Worm (Caenorhabditis elegans) whole organism, mixed stage, embryonic: Measurements from ENCODE around the gene rsp-8.

Experiments
- bed-3 ChIP-seq: fragments of 200-800 bp; sonication (Bioruptor generic); optimal IDR thresholded peaks from 3 replicates; lab custom pipeline; 2018; ENCODE audit warnings: mild to moderate bottlenecking, missing genetic modification characterization, moderate library complexity, missing compliant biosample characterization
- blmp-1 ChIP-seq: fragments of 150-350 bp; optimal IDR thresholded peaks from 2 replicates; lab custom pipeline; 2014; ENCODE audit warnings: missing biosample characterization, missing genetic modification characterization
- ceh-39 ChIP-seq: fragments of 150-350 bp; optimal IDR thresholded peaks from 2 replicates; lab custom pipeline; 2014; ENCODE audit warnings: missing biosample characterization, missing genetic modification characterization
- ceh-43 ChIP-seq: fragments of 200-800 bp; sonication (Bioruptor generic); optimal IDR thresholded peaks from 2 replicates; lab custom pipeline; 2018; ENCODE audit warnings: mild to moderate bottlenecking, missing genetic modification characterization, moderate library complexity, missing compliant biosample characterization
- ceh-83 ChIP-seq: fragments of 200-800 bp; sonication (Bioruptor generic); optimal IDR thresholded peaks from 2 replicates; lab custom pipeline; 2018; ENCODE audit warnings: mild to moderate bottlenecking, missing genetic modification characterization, missing compliant biosample characterization
- ces-1 ChIP-seq: fragments of 150-350 bp; optimal IDR thresholded peaks from 2 replicates; lab custom pipeline; 2014; ENCODE audit warnings: missing biosample characterization, missing genetic modification reagents, missing genetic modification characterization
- drap-1 ChIP-seq: fragments of 200-800 bp; sonication (Bioruptor generic); optimal IDR thresholded peaks from 3 replicates; lab custom pipeline; 2018; ENCODE audit warnings: mild to moderate bottlenecking, missing genetic modification characterization, missing compliant biosample characterization
- elt-1 ChIP-seq: sonication (generic microtip); optimal IDR thresholded peaks from 2 replicates; lab custom pipeline; 2017; ENCODE audit warnings: missing genetic modification characterization, mild to moderate bottlenecking, missing compliant biosample characterization, antibody characterized with exemption, moderate library complexity, borderline replicate concordance; ENCODE audit not compliant: insufficient read depth
- elt-3 ChIP-seq: fragments of 150-350 bp; optimal IDR thresholded peaks from 2 replicates; lab custom pipeline; 2014; ENCODE audit warnings: missing biosample characterization, missing genetic modification characterization
- flh-1 ChIP-seq: fragments of 200-800 bp; sonication (Bioruptor generic); optimal IDR thresholded peaks from 2 replicates; lab custom pipeline; 2018; ENCODE audit warnings: mild to moderate bottlenecking, missing genetic modification characterization, moderate library complexity, missing compliant biosample characterization
- ham-2 ChIP-seq: fragments of 200-800 bp; sonication (Bioruptor generic); optimal IDR thresholded peaks from 2 replicates; lab custom pipeline; 2018; ENCODE audit warnings: mild to moderate bottlenecking, missing genetic modification characterization, missing compliant biosample characterization
- hlh-1 ChIP-seq: fragments of 150-350 bp; optimal IDR thresholded peaks from 2 replicates; lab custom pipeline; 2014; ENCODE audit warnings: missing biosample characterization, missing genetic modification reagents, missing genetic modification characterization
- lin-13 ChIP-seq: fragments of 150-350 bp; optimal IDR thresholded peaks from 2 replicates; lab custom pipeline; 2014; ENCODE audit warnings: missing biosample characterization, missing genetic modification characterization
- lin-32 ChIP-seq: fragments of 200-800 bp; sonication (Bioruptor generic); optimal IDR thresholded peaks from 2 replicates; lab custom pipeline; 2018; ENCODE audit warnings: mild to moderate bottlenecking, missing genetic modification characterization, missing compliant biosample characterization
- lsy-2 ChIP-seq: fragments of 150-350 bp; optimal IDR thresholded peaks from 2 replicates; lab custom pipeline; 2014; ENCODE audit warnings: missing biosample characterization, missing genetic modification characterization
- mab-5 ChIP-seq: fragments of 150-350 bp; optimal IDR thresholded peaks from 2 replicates; lab custom pipeline; 2014; ENCODE audit warnings: missing biosample characterization, missing genetic modification characterization
- mep-1 ChIP-seq: fragments of 150-350 bp; optimal IDR thresholded peaks from 2 replicates; lab custom pipeline; 2017; ENCODE audit warnings: missing biosample characterization, missing genetic modification reagents, missing genetic modification characterization, inconsistent platforms
- mls-2 ChIP-seq: sonication (generic microtip); optimal IDR thresholded peaks from 2 replicates; lab custom pipeline; 2016; ENCODE audit warnings: mild to moderate bottlenecking, missing genetic modification characterization, moderate library complexity, missing compliant biosample characterization
- nhr-2 ChIP-seq: fragments of 150-350 bp; optimal IDR thresholded peaks from 2 replicates; lab custom pipeline; 2014; ENCODE audit warnings: missing biosample characterization, missing genetic modification characterization
- nhr-28 ChIP-seq: fragments of 150-350 bp; optimal IDR thresholded peaks from 2 replicates; lab custom pipeline; 2014; ENCODE audit warnings: missing biosample characterization, missing genetic modification characterization
- nhr-76 ChIP-seq: sonication (generic microtip); optimal IDR thresholded peaks from 2 replicates; lab custom pipeline; 2017; ENCODE audit warnings: missing biosample characterization, missing genetic modification characterization
- sem-2 ChIP-seq: fragments of 200-800 bp; sonication (Bioruptor generic); optimal IDR thresholded peaks from 2 replicates; lab custom pipeline; 2018; ENCODE audit warnings: mild to moderate bottlenecking, missing genetic modification characterization, missing compliant biosample characterization
- snpc-4 ChIP-seq: fragments of 150-350 bp; optimal IDR thresholded peaks from 2 replicates; lab custom pipeline; 2014; ENCODE audit warnings: missing biosample characterization, missing genetic modification characterization
- sptf-1 ChIP-seq: sonication (generic microtip); optimal IDR thresholded peaks from 2 replicates; lab custom pipeline; 2017; ENCODE audit warnings: mild to moderate bottlenecking, missing genetic modification characterization, moderate library complexity, missing compliant biosample characterization
- tbx-8 ChIP-seq: fragments of 200-800 bp; sonication (Bioruptor generic); optimal IDR thresholded peaks from 2 replicates; lab custom pipeline; 2018; ENCODE audit warnings: mild to moderate bottlenecking, missing genetic modification characterization, moderate library complexity, missing compliant biosample characterization
- unc-120 ChIP-seq: sonication (generic microtip); optimal IDR thresholded peaks from 2 replicates; lab custom pipeline; 2017; ENCODE audit warnings: missing genetic modification characterization, missing compliant biosample characterization; ENCODE audit not compliant: poor library complexity, severe bottlenecking
- unc-62 ChIP-seq: fragments of 150-350 bp; optimal IDR thresholded peaks from 2 replicates; lab custom pipeline; 2014; ENCODE audit warnings: missing biosample characterization, missing genetic modification reagents, missing genetic modification characterization
- zip-8 ChIP-seq: fragments of 150-350 bp; optimal IDR thresholded peaks from 2 replicates; lab custom pipeline; 2014; ENCODE audit warnings: missing biosample characterization, missing genetic modification characterization
- ztf-11 ChIP-seq: fragments of 150-350 bp; optimal IDR thresholded peaks from 2 replicates; lab custom pipeline; 2014; ENCODE audit warnings: missing biosample characterization, missing genetic modification characterization

Gene rsp-8

ce11 chrIII:11853533-11853932, 27.3 kb downstream of the rsp-8 start:
- no peak for TF ChIP-seq drap-1 (GFP tag; lab: Kevin White, UChicago)
- no peak for TF ChIP-seq elt-1 (tag; lab: Kevin White, UChicago)
- no peak for TF ChIP-seq ceh-83
- no peak for TF ChIP-seq nhr-2 (tag; lab: Kevin White, UChicago)
- TF ChIP-seq ham-2 (GFP tag; lab: Kevin White, UChicago), result no peak
- TF ChIP-seq sptf-1, result no peak
- no peak for TF ChIP-seq lin-32 (GFP tag; lab: Kevin White, UChicago)
- no peak for TF ChIP-seq tbx-8 (GFP tag; lab: Kevin White, UChicago)
- no peak for TF ChIP-seq snpc-4
- no peak for TF ChIP-seq sem-2 (GFP tag; lab: Kevin White, UChicago)
- TF ChIP-seq unc-62 (GFP tag; lab: Kevin White, UChicago), result no peak
- TF ChIP-seq zip-8 (tag; lab: Kevin White, UChicago), result no peak
- TF ChIP-seq elt-3 (tag; lab: Kevin White, UChicago), result no peak
- no peak for TF ChIP-seq unc-120 (tag; lab: Kevin White, UChicago)
- no peak for TF ChIP-seq lin-13 (tag; lab: Kevin White, UChicago)
- TF ChIP-seq lsy-2 (tag; lab: Kevin White, UChicago), result no peak

ce11 chrIII:11856852-11857251, 30.6 kb downstream of the rsp-8 start:
- no peak for TF ChIP-seq nhr-76 (tag; lab: Kevin White, UChicago)
- no peak for TF ChIP-seq tbx-8 (GFP tag; lab: Kevin White, UChicago)
- TF ChIP-seq blmp-1, result no peak
- TF ChIP-seq ceh-39 (tag; lab: Kevin White, UChicago), result no peak
- TF ChIP-seq lin-32 (GFP tag; lab: Kevin White, UChicago), result no peak

- TF ChIP-seq nhr-76 (tag; lab: Kevin White, UChicago) (no peak), ceh-83 (no peak), bed-3 (GFP tag; lab: Kevin White, UChicago) (no peak), sem-2 (GFP tag; lab: Kevin White, UChicago) (no peak), zip-8 (tag; lab: Kevin White, UChicago) (no peak), hlh-1 (tag; lab: Kevin White, UChicago) (no peak), mls-2 (tag; lab: Kevin White, UChicago) (no peak)
- TF ChIP-seq, all 35 proteins: peak for 0
These were observed 34.9 kb downstream of the rsp-8 start for ce11 chrIII:11861123-11861522.

DNA sequence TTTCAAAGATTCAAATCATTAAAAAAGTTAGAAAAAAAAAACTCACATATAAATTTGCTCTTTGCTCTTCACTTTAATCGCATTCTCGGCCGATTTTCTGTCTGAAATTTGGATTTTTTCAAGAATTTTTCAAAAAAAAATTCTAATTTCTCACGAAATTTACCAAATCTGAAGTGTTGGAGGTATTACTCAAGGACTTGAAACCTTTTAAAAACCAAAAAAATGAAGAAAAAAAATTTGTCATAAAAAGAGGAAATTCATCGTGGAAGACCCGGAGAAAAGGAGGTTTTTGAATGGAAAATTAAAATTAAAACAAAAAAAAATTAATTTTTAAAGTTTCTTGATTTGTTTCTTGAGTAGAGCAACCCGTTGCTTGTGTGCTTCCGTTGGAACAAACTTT, 35.9 kb downstream of the rsp-8 start, which contains the start of gene Y56A3A.2:
Gene Y56A3A.2 (minus strand): TSS at position 101 of the 400 bp plus-strand sequence.
- TF ChIP-seq nhr-2 (tag; lab: Kevin White, UChicago) (no peak), hlh-1 (tag; lab: Kevin White, UChicago) (no peak), tbx-8 (GFP tag; lab: Kevin White, UChicago) (no peak), mab-5 (tag; lab: Kevin White, UChicago) (no peak), drap-1 (GFP tag; lab: Kevin White, UChicago) (no peak), snpc-4 (no peak), zip-8 (tag; lab: Kevin White, UChicago) (no peak), mep-1 (no peak), ces-1 (GFP tag; lab: Kevin White, UChicago) (no peak), nhr-28 (no peak), nhr-76 (tag; lab: Kevin White, UChicago) (no peak), ztf-11 (tag; lab: Kevin White, UChicago) (no peak), ceh-39 (tag; lab: Kevin White, UChicago) (no peak), lin-13 (tag; lab: Kevin White, UChicago) (no peak), lin-32 (GFP tag; lab: Kevin White, UChicago) (no peak), flh-1 (GFP tag; lab: Kevin White, UChicago) (no peak), ceh-43 (GFP tag; lab: Kevin White, UChicago) (no peak), elt-3 (tag; lab: Kevin White, UChicago) (no peak)

DNA sequence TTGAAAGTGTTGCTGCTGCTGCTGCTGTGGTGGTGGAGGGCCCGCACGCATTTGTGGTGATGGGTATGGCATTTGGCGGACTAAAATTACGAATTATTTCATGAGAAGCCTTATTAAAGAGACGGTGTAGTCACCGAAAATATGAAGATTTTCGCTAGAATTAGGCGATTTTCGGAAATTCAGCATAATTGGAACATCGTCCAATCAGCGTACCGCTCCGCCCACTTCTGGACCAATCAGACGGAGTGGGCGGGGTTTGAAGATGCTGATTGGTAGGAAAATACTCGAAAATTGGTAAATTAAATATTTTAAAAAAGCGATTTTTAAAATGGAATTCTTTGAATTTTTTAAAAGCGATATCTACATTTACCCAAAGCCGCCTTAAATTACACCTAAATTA, 39.9 kb downstream of the rsp-8 start:
- TF ChIP-seq ceh-83 (no peak), hlh-1 (tag; lab: Kevin White, UChicago) (no peak)
- TF ChIP-seq, all 35 proteins: peak for 0
